Worm (Caenorhabditis elegans) whole organism, L4/young adult: ENCODE data around the gene F45D11.11.
"Not testable (repeated sequence)": the region's sequence is repeated elsewhere in the genome, so short reads cannot be mapped to it uniquely, and the experiment has no call there.

ENCODE experiments used
- W03F9.2 ChIP-seq: fragments of 150-350 bp; optimal IDR thresholded peaks from 2 replicates; lab custom pipeline; 2014; ENCODE audit warnings: missing biosample characterization, missing genetic modification characterization
- dao-5 ChIP-seq: sonication (generic microtip); optimal IDR thresholded peaks from 2 replicates; lab custom pipeline; 2016; ENCODE audit warnings: missing genotype, missing genetic modification characterization, moderate library complexity, missing compliant biosample characterization
- him-1 ChIP-seq: sonication (generic microtip); optimal IDR thresholded peaks from 2 replicates; lab custom pipeline; 2016; ENCODE audit warnings: missing genotype, missing genetic modification reagents, missing genetic modification characterization, missing compliant biosample characterization

DNA sequence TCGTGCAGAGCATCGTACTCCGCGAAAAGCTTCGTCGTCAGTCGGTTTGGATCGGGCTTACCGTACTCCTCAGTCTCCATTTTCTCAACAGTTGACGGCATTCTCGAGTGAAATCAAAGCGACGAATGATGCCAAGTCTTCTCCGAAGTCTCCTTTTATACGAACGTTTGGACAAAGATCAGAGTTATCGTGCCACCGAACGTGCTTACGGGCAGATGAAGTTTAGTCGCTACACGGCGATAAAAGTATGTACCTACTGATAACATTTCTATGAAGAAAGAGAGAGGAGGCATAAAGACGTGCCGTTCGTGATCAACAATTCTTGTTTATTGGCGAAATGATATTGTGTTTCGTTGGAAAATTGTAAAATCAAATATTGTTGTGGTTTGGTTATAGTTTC is 10.4 kb upstream of the F45D11.11 start, which contains the start of gene F45D11.14:
- not testable (repeated sequence) for TF ChIP-seq dao-5, W03F9.2, him-1 (tag; lab: Kevin White, UChicago)
